Worm (Caenorhabditis elegans) whole organism, young adult: ENCODE results near the gene ZK1073.2.

ENCODE experiments used
- B0336.3 ChIP-seq: fragments of 200-800 bp; sonication (Bioruptor generic); IDR thresholded peaks from 2 replicates; pipeline ENCODE4 v1.3.6; 2022; ENCODE audit warnings: missing genetic modification characterization, missing compliant biosample characterization
- C06A6.2 ChIP-seq: fragments of 200-800 bp; sonication (Bioruptor generic); conservative IDR thresholded peaks from 2 replicates; pipeline ENCODE4 v1.3.6; 2022; ENCODE audit warnings: missing genetic modification characterization, missing compliant biosample characterization
- F57C9.4 ChIP-seq: sonication (generic microtip); optimal IDR thresholded peaks from 2 replicates; lab custom pipeline; 2017; ENCODE audit warnings: mild to moderate bottlenecking, missing genetic modification characterization, missing compliant biosample characterization
- K11D2.4 ChIP-seq: fragments of 200-800 bp; sonication (Bioruptor generic); IDR thresholded peaks from 2 replicates; pipeline ENCODE4 v1.3.6; 2022; ENCODE audit warnings: missing genetic modification reagents, missing genetic modification characterization, missing compliant biosample characterization
- K12H6.12 ChIP-seq: fragments of 200-800 bp; sonication (Bioruptor generic); optimal IDR thresholded peaks from 2 replicates; lab custom pipeline; 2018; ENCODE audit warnings: mild to moderate bottlenecking, missing genetic modification characterization, missing compliant biosample characterization
- Y67H2A.10 ChIP-seq: fragments of 200-800 bp; sonication (Bioruptor generic); conservative IDR thresholded peaks from 2 replicates; pipeline ENCODE4 v1.3.6; 2022; ENCODE audit warnings: missing genetic modification reagents, missing genetic modification characterization, missing compliant biosample characterization
- Y95B8A.8 ChIP-seq: fragments of 200-800 bp; sonication (Bioruptor generic); IDR thresholded peaks from 2 replicates; pipeline ENCODE4 v1.3.6; 2022; ENCODE audit warnings: missing genetic modification reagents, missing genetic modification characterization, missing compliant biosample characterization
- ZK185.1 ChIP-seq: sonication (generic microtip); optimal IDR thresholded peaks from 2 replicates; lab custom pipeline; 2016; ENCODE audit warnings: mild to moderate bottlenecking, missing genetic modification characterization, missing compliant biosample characterization; ENCODE audit not compliant: poor library complexity, severe bottlenecking
- aptf-2 ChIP-seq: fragments of 200-800 bp; sonication (Bioruptor generic); conservative IDR thresholded peaks from 2 replicates; pipeline ENCODE4 v1.3.6; 2022; ENCODE audit warnings: missing genetic modification reagents, missing genetic modification characterization, missing compliant biosample characterization
- attf-5 ChIP-seq: fragments of 200-800 bp; sonication (Bioruptor generic); optimal IDR thresholded peaks from 2 replicates; lab custom pipeline; 2018; ENCODE audit warnings: mild to moderate bottlenecking, missing genetic modification characterization, missing compliant biosample characterization
- cebp-1 ChIP-seq, 2 experiments: fragments of 200-800 bp in 1 of 2; sonication (Bioruptor generic) in 1 of 2; sonication (generic microtip) in 1 of 2; IDR thresholded peaks in 1 of 2; optimal IDR thresholded peaks in 1 of 2; 2 replicates each; pipeline versions ENCODE4 v1.3.6 to Lab custom; 2017 to 2022; ENCODE audit warnings: missing compliant biosample characterization in 2 of 2, missing genetic modification characterization in 2 of 2, mild to moderate bottlenecking in 1 of 2, missing genetic modification reagents in 1 of 2, moderate library complexity in 1 of 2
- ceh-27 ChIP-seq: fragments of 200-800 bp; sonication (Bioruptor generic); optimal IDR thresholded peaks from 2 replicates; lab custom pipeline; 2018; ENCODE audit warnings: mild to moderate bottlenecking, missing genetic modification characterization, moderate library complexity, missing compliant biosample characterization
- chd-7 ChIP-seq: sonication (generic microtip); optimal IDR thresholded peaks from 2 replicates; lab custom pipeline; 2016; ENCODE audit warnings: mild to moderate bottlenecking, missing genetic modification characterization, moderate library complexity, missing compliant biosample characterization
- die-1 ChIP-seq: sonication (generic microtip); optimal IDR thresholded peaks from 2 replicates; lab custom pipeline; 2016; ENCODE audit warnings: missing genotype, mild to moderate bottlenecking, missing genetic modification characterization, missing compliant biosample characterization
- dox-1 ChIP-seq: fragments of 200-800 bp; sonication (Bioruptor generic); IDR thresholded peaks from 2 replicates; pipeline ENCODE4 v1.3.6; 2022; ENCODE audit warnings: missing genetic modification reagents, missing genetic modification characterization, missing compliant biosample characterization
- egrh-3 ChIP-seq: fragments of 200-800 bp; sonication (Bioruptor generic); IDR thresholded peaks from 2 replicates; pipeline ENCODE4 v1.3.6; 2022; ENCODE audit warnings: missing genetic modification reagents, missing genetic modification characterization, missing compliant biosample characterization
- gei-17 ChIP-seq: fragments of 200-800 bp; sonication (Bioruptor generic); optimal IDR thresholded peaks from 2 replicates; lab custom pipeline; 2018; ENCODE audit warnings: mild to moderate bottlenecking, missing genetic modification characterization, missing compliant biosample characterization
- hmg-1.2 ChIP-seq: fragments of 200-800 bp; sonication (Bioruptor generic); IDR thresholded peaks from 2 replicates; pipeline ENCODE4 v1.3.6; 2022; ENCODE audit warnings: missing genetic modification reagents, missing genetic modification characterization, missing compliant biosample characterization
- let-526 ChIP-seq: fragments of 200-800 bp; sonication (Bioruptor generic); IDR thresholded peaks from 2 replicates; pipeline ENCODE4 v1.3.6; 2022; ENCODE audit warnings: missing genetic modification reagents, missing genetic modification characterization, missing compliant biosample characterization
- let-607 ChIP-seq, 2 experiments: fragments of 200-800 bp in 1 of 2; sonication (Bioruptor generic) in 1 of 2; sonication (generic microtip) in 1 of 2; optimal IDR thresholded peaks; 2 replicates each; lab custom pipeline; 2016 to 2018; ENCODE audit warnings: mild to moderate bottlenecking in 2 of 2, missing compliant biosample characterization in 2 of 2, missing genetic modification characterization in 2 of 2, moderate library complexity in 2 of 2, missing genotype in 1 of 2
- lin-26 ChIP-seq: fragments of 200-800 bp; sonication (Bioruptor generic); IDR thresholded peaks from 2 replicates; pipeline ENCODE4 v1.3.6; 2022; ENCODE audit warnings: missing genetic modification reagents, missing genetic modification characterization, missing compliant biosample characterization
- lin-35 ChIP-seq, 3 experiments: fragments of 150-350 bp in 2 of 3; sonication (generic microtip) in 1 of 3; optimal IDR thresholded peaks; 2 replicates each; lab custom pipeline; 2014 to 2018; ENCODE audit warnings: missing biosample characterization in 3 of 3, missing genetic modification characterization in 3 of 3, missing genetic modification reagents in 3 of 3
- lin-40 ChIP-seq: sonication (generic microtip); optimal IDR thresholded peaks from 2 replicates; lab custom pipeline; 2016; ENCODE audit warnings: missing genetic modification characterization, mild to moderate bottlenecking, missing compliant biosample characterization, missing genotype, missing genetic modification reagents
- lin-54 ChIP-seq: fragments of 200-800 bp; sonication (Bioruptor generic); optimal IDR thresholded peaks from 2 replicates; lab custom pipeline; 2018; ENCODE audit warnings: mild to moderate bottlenecking, missing genetic modification characterization, missing compliant biosample characterization
- lir-1 ChIP-seq: fragments of 200-800 bp; sonication (Bioruptor generic); conservative IDR thresholded peaks from 2 replicates; pipeline ENCODE4 v1.3.6; 2022; ENCODE audit warnings: missing genetic modification reagents, missing genetic modification characterization, missing compliant biosample characterization
- mcd-1 ChIP-seq: fragments of 200-800 bp; sonication (Bioruptor generic); IDR thresholded peaks from 2 replicates; pipeline ENCODE4 v1.3.6; 2022; ENCODE audit warnings: missing genetic modification reagents, missing genetic modification characterization, missing compliant biosample characterization
- mes-4 ChIP-seq: sonication (generic microtip); optimal IDR thresholded peaks from 2 replicates; lab custom pipeline; 2016; ENCODE audit warnings: missing genotype, missing genetic modification characterization, missing compliant biosample characterization
- nhr-179 ChIP-seq: sonication (generic microtip); optimal IDR thresholded peaks from 2 replicates; lab custom pipeline; 2016; ENCODE audit warnings: mild to moderate bottlenecking, missing genetic modification characterization, missing compliant biosample characterization
- nhr-80 ChIP-seq: sonication (generic microtip); optimal IDR thresholded peaks from 2 replicates; lab custom pipeline; 2016; ENCODE audit warnings: missing genetic modification characterization, missing compliant biosample characterization
- pbrm-1 ChIP-seq: fragments of 200-800 bp; sonication (Bioruptor generic); IDR thresholded peaks from 2 replicates; pipeline ENCODE4 v1.3.6; 2022; ENCODE audit warnings: missing genetic modification reagents, missing genetic modification characterization, missing compliant biosample characterization
- sea-2 ChIP-seq: fragments of 200-800 bp; sonication (Bioruptor generic); IDR thresholded peaks from 2 replicates; pipeline ENCODE4 v1.3.6; 2022; ENCODE audit warnings: missing genetic modification characterization, missing compliant biosample characterization
- snpc-4 ChIP-seq, 5 experiments: fragments of 150-350 bp in 1 of 5; sonication (generic microtip) in 4 of 5; optimal IDR thresholded peaks; 2 replicates each; lab custom pipeline; 2014 to 2018; ENCODE audit warnings: missing genetic modification characterization in 5 of 5, missing biosample characterization in 3 of 5, antibody characterized with exemption in 2 of 5, mild to moderate bottlenecking in 2 of 5, missing compliant biosample characterization in 2 of 5, missing genotype in 2 of 5, moderate library complexity in 2 of 5, missing genetic modification reagents in 1 of 5
- somi-1 ChIP-seq: fragments of 200-800 bp; sonication (Bioruptor generic); optimal IDR thresholded peaks from 2 replicates; lab custom pipeline; 2018; ENCODE audit warnings: mild to moderate bottlenecking, missing genetic modification characterization, missing compliant biosample characterization
- sptf-2 ChIP-seq: fragments of 200-800 bp; sonication (Bioruptor generic); optimal IDR thresholded peaks from 2 replicates; lab custom pipeline; 2018; ENCODE audit warnings: mild to moderate bottlenecking, missing genetic modification characterization, missing compliant biosample characterization
- zfh-2 ChIP-seq: fragments of 200-800 bp; sonication (Bioruptor generic); conservative IDR thresholded peaks from 2 replicates; pipeline ENCODE4 v1.3.6; 2022; ENCODE audit warnings: missing genetic modification reagents, missing genetic modification characterization, missing compliant biosample characterization
- ztf-18 ChIP-seq: sonication (generic microtip); optimal IDR thresholded peaks from 2 replicates; lab custom pipeline; 2016; ENCODE audit warnings: missing genotype, mild to moderate bottlenecking, missing genetic modification characterization, missing compliant biosample characterization

ZK1073.2 gene

ce11 chrX:16145244-16145643 is 41.7 kb downstream of the ZK1073.2 start:
- TF ChIP-seq K12H6.12 (tag; lab: Kevin White, UChicago) = peak; percentile 3
- TF ChIP-seq ceh-27 (GFP tag; lab: Kevin White, UChicago) = peak; percentile 4
- 0 out of 2 replicates have a peak, but pooled peaks have one; percentile 24 for TF ChIP-seq zfh-2 (GFP tag; lab: Robert Waterston, UW)
- TF ChIP-seq Y67H2A.10 (GFP tag; lab: Robert Waterston, UW) = no peak
- TF ChIP-seq, all 124 proteins: peak for 3

- TF ChIP-seq mes-4 (tag; lab: Kevin White, UChicago) (no peak), aptf-2 (GFP tag; lab: Robert Waterston, UW) (no peak), F57C9.4 (tag; lab: Kevin White, UChicago) (no peak), egrh-3 (GFP tag; lab: Robert Waterston, UW) (no peak), cebp-1 (GFP tag; IDR thresholded peaks at IDR 0.05; lab: Robert Waterston, UW) (peak; percentile 88), cebp-1 (tag; optimal IDR thresholded peaks at IDR 0.05; lab: Kevin White, UChicago) (peak; percentile 96), lir-1 (GFP tag; lab: Robert Waterston, UW) (no peak), nhr-80 (tag; lab: Kevin White, UChicago) (no peak)
Measured at ce11 chrX:16146972-16147593, 43.6 kb downstream of the ZK1073.2 start, which contains the start of gene F09C8.2. Gene F09C8.2 (minus strand): TSS chrX:16147022.

- TF ChIP-seq egrh-3 (GFP tag; lab: Robert Waterston, UW) (peak; percentile 74), K12H6.12 (tag; lab: Kevin White, UChicago) (peak; percentile 75), B0336.3 (GFP tag; lab: Robert Waterston, UW) (peak; percentile 40; the same call in 1 of the 2 replicates), attf-5 (GFP tag; lab: Kevin White, UChicago) (peak; percentile 9), dox-1 (GFP tag; lab: Robert Waterston, UW) (peak; percentile 50; the same call in 1 of the 2 replicates), ztf-18 (tag; lab: Kevin White, UChicago) (peak; percentile 21), K11D2.4 (GFP tag; lab: Robert Waterston, UW) (0 out of 2 replicates have a peak, but pooled peaks have one; percentile 24), hmg-1.2 (GFP tag; lab: Robert Waterston, UW) (peak; percentile 41; the same call in 1 of the 2 replicates), snpc-4 (GFP tag; optimal IDR thresholded peaks at IDR 0.05; lab: Kevin White, UChicago) (no peak), snpc-4 (tag; optimal IDR thresholded peaks at IDR 0.05; lab: Kevin White, UChicago) (peak in 1 of 4 experiments; percentile 31), die-1 (tag; lab: Kevin White, UChicago) (peak; percentile 59), lin-35 (GFP tag; optimal IDR thresholded peaks at IDR 0.05; lab: Kevin White, UChicago) (peak in 1 of 3 experiments; percentile 35), sptf-2 (GFP tag; lab: Kevin White, UChicago) (no peak), let-526 (GFP tag; lab: Robert Waterston, UW) (no peak), C06A6.2 (GFP tag; lab: Robert Waterston, UW) (0 out of 2 replicates have a peak, but pooled peaks have one; percentile 23), pbrm-1 (GFP tag; lab: Robert Waterston, UW) (0 out of 2 replicates have a peak, but pooled peaks have one; percentile 43), lin-26 (peak; percentile 25; the same call in 1 of the 2 replicates), ceh-27 (GFP tag; lab: Kevin White, UChicago) (peak; percentile 80), chd-7 (tag; lab: Kevin White, UChicago) (peak; percentile 61), nhr-179 (no peak), zfh-2 (GFP tag; lab: Robert Waterston, UW) (peak; percentile 97), sea-2 (GFP tag; lab: Robert Waterston, UW) (0 out of 2 replicates have a peak, but pooled peaks have one; percentile 40), aptf-2 (GFP tag; lab: Robert Waterston, UW) (0 out of 2 replicates have a peak, but pooled peaks have one; percentile 42), somi-1 (GFP tag; lab: Kevin White, UChicago) (peak; percentile 13), gei-17 (GFP tag; lab: Kevin White, UChicago) (peak; percentile 43), ZK185.1 (tag; lab: Kevin White, UChicago) (peak; percentile 26), Y95B8A.8 (GFP tag; lab: Robert Waterston, UW) (no peak), mcd-1 (GFP tag; lab: Robert Waterston, UW) (0 out of 2 replicates have a peak, but pooled peaks have one; percentile 18), let-607 (tag; optimal IDR thresholded peaks at IDR 0.05; lab: Kevin White, UChicago) (no peak), lin-54 (GFP tag; lab: Kevin White, UChicago) (no peak), lin-40 (tag; lab: Kevin White, UChicago) (peak; percentile 66)
Measured at ce11 chrX:16147728-16148197, 44.3 kb downstream of the ZK1073.2 start.
